Fruit fly (Drosophila melanogaster) whole organism, wandering third instar larva: Measurements from ENCODE around the gene DopEcR.

ENCODE experiments used
- Dfd ChIP-seq: fragments of >200 bp; optimal IDR thresholded peaks from 2 replicates; lab custom pipeline; 2017; ENCODE audit warnings: missing biosample characterization, missing genetic modification characterization
- Dif ChIP-seq: fragments of 200-275, 200-300 bp; sonication (Bioruptor generic); optimal IDR thresholded peaks from 2 replicates; lab custom pipeline; 2018; ENCODE audit warnings: missing biosample characterization, missing genetic modification characterization; ENCODE audit not compliant: partially characterized antibody
- HLH106 ChIP-seq: fragments of 200-800 bp; optimal IDR thresholded peaks from 3 replicates; lab custom pipeline; 2019; ENCODE audit warnings: missing biosample characterization, mild to moderate bottlenecking, missing genetic modification characterization, moderate library complexity
- N ChIP-seq: fragments of >200 bp; optimal IDR thresholded peaks from 2 replicates; lab custom pipeline; 2018; ENCODE audit warnings: missing biosample characterization, missing external identifiers, missing genetic modification characterization
- OdsH ChIP-seq: fragments of 200-800 bp; sonication (Bioruptor generic); optimal IDR thresholded peaks from 2 replicates; lab custom pipeline; 2016; ENCODE audit warnings: missing biosample characterization, mild to moderate bottlenecking, missing genetic modification characterization
- Vsx2 ChIP-seq: fragments of 200-300, 225-300 bp; sonication (Bioruptor generic); optimal IDR thresholded peaks from 2 replicates; lab custom pipeline; 2018; ENCODE audit warnings: missing biosample characterization, missing genetic modification characterization; ENCODE audit not compliant: partially characterized antibody
- dmrt93B ChIP-seq: fragments of 200-800 bp; sonication (Bioruptor generic); optimal IDR thresholded peaks from 2 replicates; lab custom pipeline; 2018; ENCODE audit warnings: missing biosample characterization, mild to moderate bottlenecking, missing genetic modification characterization
- fru ChIP-seq: fragments of 200-800 bp; sonication (Bioruptor generic); optimal IDR thresholded peaks from 3 replicates; lab custom pipeline; 2016; ENCODE audit warnings: missing biosample characterization, mild to moderate bottlenecking, missing genetic modification characterization
- lola ChIP-seq: fragments of >200 bp; optimal IDR thresholded peaks from 2 replicates; lab custom pipeline; 2017; ENCODE audit warnings: missing biosample characterization, missing genetic modification characterization
- psq ChIP-seq: fragments of 200-800 bp; sonication (Bioruptor generic); optimal IDR thresholded peaks from 3 replicates; lab custom pipeline; 2017; ENCODE audit warnings: missing biosample characterization, mild to moderate bottlenecking, missing genetic modification characterization, moderate library complexity
- sage ChIP-seq: fragments of 200-800 bp; sonication (Bioruptor generic); optimal IDR thresholded peaks from 2 replicates; lab custom pipeline; 2016; ENCODE audit warnings: missing biosample characterization, mild to moderate bottlenecking, missing genetic modification characterization

dm6 chr3L:4411025-4411873 is 31.1 kb upstream of the DopEcR start:
- peak; percentile 35 for TF ChIP-seq HLH106 (tag; lab: Kevin White, UChicago)
- peak; percentile 60 for TF ChIP-seq fru (GFP tag; lab: Kevin White, UChicago)
- TF ChIP-seq Dif (GFP tag; lab: Kevin White, UChicago) = no peak
- no peak for TF ChIP-seq psq (GFP tag; lab: Kevin White, UChicago)
- TF ChIP-seq OdsH = peak; percentile 16
- no peak for TF ChIP-seq sage (GFP tag; lab: Kevin White, UChicago)
- TF ChIP-seq N (GFP tag; lab: Kevin White, UChicago) = no peak
- TF ChIP-seq Vsx2 = no peak
- no peak for TF ChIP-seq dmrt93B (GFP tag; lab: Kevin White, UChicago)
- no peak for TF ChIP-seq lola
- TF ChIP-seq Dfd (GFP tag; lab: Kevin White, UChicago) = no peak
